Fruit fly (Drosophila melanogaster) whole organism: ENCODE measurements around the gene CG17931.

Experiments
- CG8478 ChIP-seq: fragments of >200 bp; optimal IDR thresholded peaks from 2 replicates; lab custom pipeline; 2018; ENCODE audit warnings: inconsistent platforms
- Dll ChIP-seq: fragments of >200 bp; optimal IDR thresholded peaks from 2 replicates; lab custom pipeline; 2017
- EcR ChIP-seq, 2 experiments: fragments of >200 bp; optimal IDR thresholded peaks; 2 replicates each; lab custom pipeline; 2017; ENCODE audit warnings: missing biosample characterization in 2 of 2, missing genetic modification characterization in 2 of 2, missing genetic modification reagents in 2 of 2
- pan ChIP-seq: fragments of >200 bp; optimal IDR thresholded peaks from 2 replicates; lab custom pipeline; 2017
- psq ChIP-seq: fragments of >200 bp; optimal IDR thresholded peaks from 2 replicates; lab custom pipeline; 2017
- usp ChIP-seq: fragments of >200 bp; optimal IDR thresholded peaks from 2 replicates; lab custom pipeline; 2017; ENCODE audit warnings: missing biosample characterization, missing genetic modification characterization, mixed read lengths

DNA sequence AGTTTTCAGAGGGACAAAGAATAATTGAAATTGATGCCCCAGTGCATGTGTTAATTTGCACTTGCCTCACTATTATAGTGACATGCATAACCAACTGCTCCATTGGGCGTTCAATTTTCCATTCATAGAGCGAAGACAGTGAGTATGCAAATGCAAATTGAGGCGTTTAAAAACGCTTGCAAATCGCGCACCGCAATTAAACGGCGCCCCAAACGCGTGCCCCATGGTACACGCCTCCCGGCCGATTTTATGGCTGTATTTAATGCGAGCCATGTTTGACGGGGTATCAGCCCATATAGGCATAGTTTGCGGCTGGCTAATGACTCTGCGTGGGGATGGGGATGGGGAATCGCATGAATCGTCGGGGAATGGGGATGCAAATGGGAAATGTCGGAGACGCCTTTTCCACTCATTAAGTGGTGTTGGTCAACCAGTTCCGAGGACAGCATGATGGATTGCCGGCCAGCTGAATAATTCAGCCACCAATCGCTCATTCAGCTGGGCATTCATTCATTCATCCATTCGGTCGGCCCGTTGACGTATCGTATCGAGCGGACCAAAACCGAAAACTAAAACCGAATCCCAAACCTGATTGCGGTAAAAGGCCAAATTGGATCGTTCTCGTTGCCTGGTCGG is 23.7 kb downstream of the CG17931 start:
- TF ChIP-seq CG8478 (lab: Kevin White, UChicago) (no peak), EcR (GFP tag; optimal IDR thresholded peaks at IDR 0.05; lab: Kevin White, UChicago) (no peak), psq (no peak), pan (lab: Kevin White, UChicago) (no peak), usp (no peak), Dll (no peak)
